Worm (Caenorhabditis elegans): ENCODE measurements around the gene clec-258.

Gene clec-258

ce11 chrV:19820178-19820577 lies 31.9 kb downstream of the clec-258 start:
- no peak for TF ChIP-seq ztf-28 (GFP tag; IDR thresholded peaks at IDR 0.05)
- TF ChIP-seq nfyb-1 (GFP tag; IDR thresholded peaks at IDR 0.05), result no peak
- no peak for TF ChIP-seq egrh-3 (GFP tag; IDR thresholded peaks at IDR 0.05)
- TF ChIP-seq let-526 (GFP tag; IDR thresholded peaks at IDR 0.05), result no peak
- no peak for TF ChIP-seq efl-1 (GFP tag; optimal IDR thresholded peaks at IDR 0.05)
- no peak for TF ChIP-seq dpl-1 (GFP tag; optimal IDR thresholded peaks at IDR 0.05)
- TF ChIP-seq athp-1 (tag; optimal IDR thresholded peaks at IDR 0.05), result no peak
- no peak for TF ChIP-seq B0019.2 (GFP tag; conservative IDR thresholded peaks at IDR 0.05)
- no peak for TF ChIP-seq somi-1 (GFP tag; optimal IDR thresholded peaks at IDR 0.05)
- TF ChIP-seq hrde-1 (tag; optimal IDR thresholded peaks at IDR 0.05; ENCODE audit: borderline replicate concordance), result no peak
- TF ChIP-seq fkh-3 (tag; optimal IDR thresholded peaks at IDR 0.05), result no peak
- no peak for TF ChIP-seq nfya-1 (tag; optimal IDR thresholded peaks at IDR 0.05; ENCODE audit: borderline replicate concordance, insufficient read depth)

ce11 chrV:19822093-19822492 lies 33.9 kb downstream of the clec-258 start, which contains the start of gene Y116F11B.17:
Gene Y116F11B.17 (minus strand): TSS chrV:19822193.
- TF ChIP-seq ceh-40 (GFP tag; IDR thresholded peaks at IDR 0.05), result no peak
- TF ChIP-seq mcd-1 (GFP tag; IDR thresholded peaks at IDR 0.05), result no peak
- TF ChIP-seq tbx-9 (tag; optimal IDR thresholded peaks at IDR 0.05; ENCODE audit: borderline replicate concordance), result no peak
- no peak for TF ChIP-seq Y53G8AR.9 (GFP tag; conservative IDR thresholded peaks at IDR 0.05)
- no peak for TF ChIP-seq egl-18 (GFP tag; IDR thresholded peaks at IDR 0.05)
- no peak for TF ChIP-seq tlf-1 (GFP tag; optimal IDR thresholded peaks at IDR 0.05)
- TF ChIP-seq Y53F4B.3 (GFP tag; IDR thresholded peaks at IDR 0.05), result no peak
- no peak for TF ChIP-seq B0336.3 (GFP tag; IDR thresholded peaks at IDR 0.05)
- no peak for TF ChIP-seq chd-7 (tag; optimal IDR thresholded peaks at IDR 0.05)
- no peak for TF ChIP-seq bed-2 (GFP tag; IDR thresholded peaks at IDR 0.05)
- no peak for TF ChIP-seq ceh-100 (GFP tag; IDR thresholded peaks at IDR 0.05)
- no peak for TF ChIP-seq attf-3 (GFP tag; conservative IDR thresholded peaks at IDR 0.05)
- TF ChIP-seq ztf-3 (GFP tag; optimal IDR thresholded peaks at IDR 0.05), result no peak

ce11 chrV:19827481-19827880 lies 39.2 kb downstream of the clec-258 start:
- TF ChIP-seq repo-1 (tag; optimal IDR thresholded peaks at IDR 0.05), result no peak
- TF ChIP-seq F57C9.4 (tag; optimal IDR thresholded peaks at IDR 0.05), result no peak
- no peak for TF ChIP-seq attf-6 (GFP tag; IDR thresholded peaks at IDR 0.05)
- TF ChIP-seq mxl-1 (tag; optimal IDR thresholded peaks at IDR 0.05), result no peak
- no peak for TF ChIP-seq aptf-3 (GFP tag; IDR thresholded peaks at IDR 0.05)
- no peak for TF ChIP-seq ztf-18 (tag; optimal IDR thresholded peaks at IDR 0.05)
- no peak for TF ChIP-seq F52B5.7 (tag; optimal IDR thresholded peaks at IDR 0.05)
- TF ChIP-seq snpc-1.1 (tag; optimal IDR thresholded peaks at IDR 0.05; ENCODE audit: insufficient read depth), result no peak
- TF ChIP-seq lin-40 (tag; optimal IDR thresholded peaks at IDR 0.05), result no peak
- no peak for TF ChIP-seq mel-28 (tag; optimal IDR thresholded peaks at IDR 0.05; ENCODE audit: borderline replicate concordance)
- no peak for TF ChIP-seq unc-62 (GFP tag; optimal IDR thresholded peaks at IDR 0.05)
- no peak for TF ChIP-seq dpl-1 (GFP tag; optimal IDR thresholded peaks at IDR 0.05)
- no peak for TF ChIP-seq chd-7 (tag; optimal IDR thresholded peaks at IDR 0.05)

- no peak for TF ChIP-seq let-607 (tag; optimal IDR thresholded peaks at IDR 0.05)
- TF ChIP-seq pha-4 (tag; optimal IDR thresholded peaks at IDR 0.05), result no peak
- no peak for TF ChIP-seq tbp1 (GFP tag; optimal IDR thresholded peaks at IDR 0.05)
- no peak for TF ChIP-seq ekl-4 (GFP tag; IDR thresholded peaks at IDR 0.05)
- no peak for TF ChIP-seq K12H6.12 (tag; optimal IDR thresholded peaks at IDR 0.05)
- no peak for TF ChIP-seq snpc-3.4 (tag; optimal IDR thresholded peaks at IDR 0.05)
- no peak for TF ChIP-seq ztf-18 (tag; optimal IDR thresholded peaks at IDR 0.05)
- TF ChIP-seq F57C9.4 (tag; optimal IDR thresholded peaks at IDR 0.05), result no peak
- no peak for TF ChIP-seq hmg-1.2 (GFP tag; IDR thresholded peaks at IDR 0.05)
- no peak for TF ChIP-seq lsy-27 (tag; optimal IDR thresholded peaks at IDR 0.05; ENCODE audit: borderline replicate concordance, insufficient read depth)
- TF ChIP-seq dpff-1 (tag; optimal IDR thresholded peaks at IDR 0.05), result no peak
- no peak for TF ChIP-seq aptf-2 (GFP tag; conservative IDR thresholded peaks at IDR 0.05)
- TF ChIP-seq fkh-3 (tag; optimal IDR thresholded peaks at IDR 0.05), result no peak
Measured at ce11 chrV:19829225-19829624, 41.0 kb downstream of the clec-258 start.

Data from whole organism, young adult.